Worm (Caenorhabditis elegans) whole organism, L4 larva: ENCODE data around the gene str-64.
A peak's percentile ranks its signal among the peaks of the same experiment; 100 is the strongest.

Experiments used
- F49E8.2 ChIP-seq: sonication (generic microtip); optimal IDR thresholded peaks from 2 replicates; lab custom pipeline; 2016; ENCODE audit warnings: missing compliant biosample characterization, mild to moderate bottlenecking, missing genetic modification characterization, borderline replicate concordance
- R02D3.7 ChIP-seq: fragments of 150-350 bp; sonication (generic microtip); optimal IDR thresholded peaks from 3 replicates; lab custom pipeline; 2014; ENCODE audit warnings: missing biosample characterization, missing genetic modification characterization
- T20F7.1 ChIP-seq: fragments of 200-800 bp; sonication (Bioruptor generic); optimal IDR thresholded peaks from 2 replicates; lab custom pipeline; 2018; ENCODE audit warnings: mild to moderate bottlenecking, missing genetic modification characterization, missing compliant biosample characterization
- Y105C5A.15 ChIP-seq: fragments of 200-800 bp; sonication (Bioruptor generic); IDR thresholded peaks from 2 replicates; pipeline ENCODE4 v1.3.6; 2022; ENCODE audit warnings: missing genetic modification characterization, missing compliant biosample characterization
- Y5F2A.4 ChIP-seq: fragments of 200-800 bp; sonication (Bioruptor generic); optimal IDR thresholded peaks from 2 replicates; lab custom pipeline; 2018; ENCODE audit warnings: mild to moderate bottlenecking, missing genetic modification characterization, missing compliant biosample characterization
- Y75B8A.6 ChIP-seq: fragments of 200-800 bp; sonication (Bioruptor generic); IDR thresholded peaks from 2 replicates; pipeline ENCODE4 v1.3.6; 2022; ENCODE audit warnings: missing genetic modification reagents, missing genetic modification characterization, missing compliant biosample characterization
- ZK337.2 ChIP-seq: fragments of 200-800 bp; sonication (Bioruptor generic); IDR thresholded peaks from 2 replicates; pipeline ENCODE4 v1.3.6; 2022; ENCODE audit warnings: missing genetic modification reagents, missing genetic modification characterization, missing compliant biosample characterization
- aha-1 ChIP-seq: fragments of 150-350 bp; peaks from one replicate; lab custom pipeline; 2014; ENCODE audit warnings: missing biosample characterization, missing genetic modification characterization
- aly-2 ChIP-seq: sonication (generic microtip); optimal IDR thresholded peaks from 2 replicates; lab custom pipeline; 2018; ENCODE audit warnings: missing biosample characterization, missing genetic modification characterization
- ama-1 ChIP-seq: fragments of 150-350 bp; optimal IDR thresholded peaks from 2 replicates; lab custom pipeline; 2014; ENCODE audit warnings: inconsistent platforms, mixed read lengths
- arid-1 ChIP-seq: fragments of 200-800 bp; sonication (Bioruptor generic); conservative IDR thresholded peaks from 2 replicates; pipeline ENCODE4 v1.3.6; 2022; ENCODE audit warnings: missing genetic modification reagents, missing genetic modification characterization, missing compliant biosample characterization
- attf-4 ChIP-seq: sonication (generic microtip); optimal IDR thresholded peaks from 3 replicates; lab custom pipeline; 2017; ENCODE audit warnings: missing biosample characterization, missing genetic modification characterization
- ceh-62 ChIP-seq: sonication (generic microtip); optimal IDR thresholded peaks from 2 replicates; lab custom pipeline; 2017; ENCODE audit warnings: missing biosample characterization, missing genetic modification characterization
- daf-12 ChIP-seq: fragments of 150-350 bp; optimal IDR thresholded peaks from 2 replicates; lab custom pipeline; 2014; ENCODE audit warnings: missing biosample characterization, missing genetic modification reagents, missing genetic modification characterization
- daf-16 ChIP-seq, 3 experiments: sonication (generic microtip); optimal IDR thresholded peaks; 2 replicates each; lab custom pipeline; 2016 to 2017; ENCODE audit warnings: missing genetic modification characterization in 3 of 3, missing genetic modification reagents in 3 of 3, mild to moderate bottlenecking in 2 of 3, missing compliant biosample characterization in 2 of 3, missing biosample characterization in 1 of 3, moderate library complexity in 1 of 3
- dpl-1 ChIP-seq: fragments of 150-350 bp; optimal IDR thresholded peaks from 2 replicates; lab custom pipeline; 2014; ENCODE audit warnings: missing biosample characterization, missing genetic modification reagents, missing genetic modification characterization
- egl-27 ChIP-seq: sonication (generic microtip); optimal IDR thresholded peaks from 3 replicates; lab custom pipeline; 2017; ENCODE audit warnings: missing biosample characterization, missing genetic modification reagents, missing genetic modification characterization
- hif-1 ChIP-seq, 2 experiments: sonication (generic microtip); optimal IDR thresholded peaks; 2 replicates each; lab custom pipeline; 2016 to 2017; ENCODE audit warnings: missing compliant biosample characterization in 2 of 2, missing genetic modification characterization in 2 of 2, missing genetic modification reagents in 2 of 2, missing genotype in 2 of 2, mild to moderate bottlenecking in 1 of 2
- hlh-11 ChIP-seq: fragments of 200-800 bp; sonication (Bioruptor generic); optimal IDR thresholded peaks from 2 replicates; lab custom pipeline; 2018; ENCODE audit warnings: mild to moderate bottlenecking, missing genetic modification characterization, missing compliant biosample characterization
- hlh-30 ChIP-seq: sonication (generic microtip); optimal IDR thresholded peaks from 2 replicates; lab custom pipeline; 2017; ENCODE audit warnings: antibody characterized with exemption, mild to moderate bottlenecking, missing genetic modification characterization, missing compliant biosample characterization; ENCODE audit not compliant: insufficient read depth
- lin-13 ChIP-seq: fragments of 150-350 bp; optimal IDR thresholded peaks from 2 replicates; lab custom pipeline; 2014; ENCODE audit warnings: missing biosample characterization, missing genetic modification reagents, missing genetic modification characterization
- lin-15B ChIP-seq: fragments of 150-350 bp; sonication (generic microtip); optimal IDR thresholded peaks from 3 replicates; lab custom pipeline; 2014; ENCODE audit warnings: missing biosample characterization, missing genetic modification characterization
- lin-29 ChIP-seq: fragments of 200-800 bp; sonication (Bioruptor generic); IDR thresholded peaks from 2 replicates; pipeline ENCODE4 v1.3.6; 2022; ENCODE audit warnings: missing genetic modification reagents, missing genetic modification characterization, missing compliant biosample characterization
- lsy-2 ChIP-seq, 2 experiments: fragments of 150-350 bp in 1 of 2; sonication (generic microtip) in 1 of 2; optimal IDR thresholded peaks; 2 replicates each; lab custom pipeline; 2014 to 2017; ENCODE audit warnings: missing biosample characterization in 2 of 2, missing genetic modification characterization in 2 of 2
- mdt-29 ChIP-seq: fragments of 200-800 bp; sonication (Bioruptor generic); IDR thresholded peaks from 2 replicates; pipeline ENCODE4 v1.3.6; 2022; ENCODE audit warnings: missing genetic modification reagents, missing genetic modification characterization, missing compliant biosample characterization
- mxl-2 ChIP-seq: fragments of 200-800 bp; sonication (Bioruptor generic); conservative IDR thresholded peaks from 2 replicates; pipeline ENCODE4 v1.3.6; 2022; ENCODE audit warnings: missing genetic modification reagents, missing genetic modification characterization, missing compliant biosample characterization
- nhr-111 ChIP-seq: fragments of 200-800 bp; sonication (Bioruptor generic); optimal IDR thresholded peaks from 2 replicates; lab custom pipeline; 2018; ENCODE audit warnings: mild to moderate bottlenecking, missing genetic modification characterization, missing compliant biosample characterization
- nhr-25 ChIP-seq: sonication (generic microtip); optimal IDR thresholded peaks from 2 replicates; lab custom pipeline; 2017; ENCODE audit warnings: missing genetic modification characterization, mild to moderate bottlenecking, missing compliant biosample characterization, antibody characterized with exemption, moderate library complexity, borderline replicate concordance; ENCODE audit not compliant: insufficient read depth
- pqm-1 ChIP-seq: sonication (generic microtip); optimal IDR thresholded peaks from 2 replicates; lab custom pipeline; 2017; ENCODE audit warnings: missing biosample characterization, missing genetic modification characterization
- rbr-2 ChIP-seq: sonication (generic microtip); optimal IDR thresholded peaks from 2 replicates; lab custom pipeline; 2016; ENCODE audit warnings: missing genotype, missing genetic modification characterization, missing compliant biosample characterization
- sdz-12 ChIP-seq: fragments of 200-800 bp; sonication (Bioruptor generic); optimal IDR thresholded peaks from 2 replicates; lab custom pipeline; 2018; ENCODE audit warnings: mild to moderate bottlenecking, missing genetic modification characterization, missing compliant biosample characterization
- set-16 ChIP-seq: fragments of 200-800 bp; sonication (Bioruptor generic); IDR thresholded peaks from 2 replicates; pipeline ENCODE4 v1.3.6; 2022; ENCODE audit warnings: missing genetic modification reagents, missing genetic modification characterization, missing compliant biosample characterization
- spr-3 ChIP-seq: fragments of 200-800 bp; sonication (Bioruptor generic); optimal IDR thresholded peaks from 2 replicates; lab custom pipeline; 2018; ENCODE audit warnings: mild to moderate bottlenecking, missing genetic modification characterization, missing compliant biosample characterization
- unc-62 ChIP-seq, 3 experiments: fragments of 150-350 bp in 1 of 3; sonication (generic microtip); optimal IDR thresholded peaks in 2 of 3; peaks in 1 of 3; 1 replicate in 1 of 3; 2 replicates in 2 of 3; lab custom pipeline; 2014 to 2017; ENCODE audit warnings: missing biosample characterization in 3 of 3, missing genetic modification characterization in 3 of 3, missing genetic modification reagents in 3 of 3, missing genotype in 1 of 3
- zfp-3 ChIP-seq: fragments of 200-800 bp; sonication (Bioruptor generic); conservative IDR thresholded peaks from 2 replicates; pipeline ENCODE4 v1.3.6; 2022; ENCODE audit warnings: missing genetic modification reagents, missing genetic modification characterization, missing compliant biosample characterization
- zip-11 ChIP-seq: fragments of 200-800 bp; sonication (Bioruptor generic); IDR thresholded peaks from 2 replicates; pipeline ENCODE4 v1.3.6; 2022; ENCODE audit warnings: missing genetic modification characterization, missing compliant biosample characterization
- ztf-11 ChIP-seq: fragments of 150-350 bp; optimal IDR thresholded peaks from 2 replicates; lab custom pipeline; 2014; ENCODE audit warnings: missing biosample characterization, missing genetic modification characterization

Gene str-64

ce11 chrV:3257277-3257676, 25.8 kb upstream of the str-64 start, which contains the start of gene T28A11.22:
T28A11.22 (plus strand) TSS chrV:3257577.
- TF ChIP-seq zfp-3 (GFP tag; lab: Robert Waterston, UW) (no peak), ceh-62 (tag; lab: Kevin White, UChicago) (no peak), Y5F2A.4 (no peak), mxl-2 (GFP tag; lab: Robert Waterston, UW) (no peak)

ce11 chrV:3259168-3259622, 23.9 kb upstream of the str-64 start, which contains the start of gene T28A11.16:
T28A11.16 (minus strand) TSS chrV:3259218.
- TF ChIP-seq hlh-11 (tag; lab: Kevin White, UChicago): peak; percentile 45
- TF ChIP-seq sdz-12 (GFP tag; lab: Kevin White, UChicago): no peak
- peak in 1 of 2 experiments; percentile 80 for TF ChIP-seq daf-16 (GFP tag; optimal IDR thresholded peaks at IDR 0.05; lab: Kevin White, UChicago)
- TF ChIP-seq daf-16 (tag; optimal IDR thresholded peaks at IDR 0.05; lab: Kevin White, UChicago): no peak
- no peak for TF ChIP-seq F49E8.2
- TF ChIP-seq hlh-30 (tag; lab: Kevin White, UChicago): no peak
- TF ChIP-seq aha-1: peak; percentile 70

- TF ChIP-seq ama-1 (lab: Kevin White, UChicago): no peak
- TF ChIP-seq mdt-29 (GFP tag; lab: Robert Waterston, UW): no peak
- no peak for TF ChIP-seq lin-29 (GFP tag; lab: Robert Waterston, UW)
- TF ChIP-seq nhr-111 (GFP tag; lab: Kevin White, UChicago): no peak
- no peak for TF ChIP-seq dpl-1 (GFP tag; lab: Kevin White, UChicago)
- TF ChIP-seq R02D3.7 (tag; lab: Kevin White, UChicago): no peak
- no peak for TF ChIP-seq unc-62 (GFP tag; optimal IDR thresholded peaks at IDR 0.05 in 1 of 2; lab: Kevin White, UChicago)
- no peak for TF ChIP-seq unc-62 (tag; optimal IDR thresholded peaks at IDR 0.05; lab: Kevin White, UChicago)
- no peak for TF ChIP-seq arid-1 (GFP tag; lab: Robert Waterston, UW)
- TF ChIP-seq egl-27 (tag; lab: Kevin White, UChicago): no peak
- no peak for TF ChIP-seq attf-4 (tag; lab: Kevin White, UChicago)
- TF ChIP-seq F49E8.2: no peak
- no peak for TF ChIP-seq ZK337.2 (GFP tag; lab: Robert Waterston, UW)
- no peak for TF ChIP-seq daf-12 (tag; lab: Kevin White, UChicago)
- no peak for TF ChIP-seq aha-1
- no peak for TF ChIP-seq lin-15B (tag; lab: Kevin White, UChicago)
- no peak for TF ChIP-seq zfp-3 (GFP tag; lab: Robert Waterston, UW)
- TF ChIP-seq hif-1 (tag; optimal IDR thresholded peaks at IDR 0.05; lab: Kevin White, UChicago): no peak
- no peak for TF ChIP-seq hlh-30 (tag; lab: Kevin White, UChicago)
Measured at ce11 chrV:3260075-3260474, 23.0 kb upstream of the str-64 start, which contains the start of gene srbc-5. srbc-5 (plus strand) TSS chrV:3260375.

ce11 chrV:3266189-3266588, 16.9 kb upstream of the str-64 start, which contains the start of gene T28A11.17:
T28A11.17 (minus strand) TSS chrV:3266289.
- TF ChIP-seq ztf-11: no peak
- no peak for TF ChIP-seq lin-13 (GFP tag; lab: Kevin White, UChicago)
- TF ChIP-seq sdz-12 (GFP tag; lab: Kevin White, UChicago): no peak
- no peak for TF ChIP-seq rbr-2 (tag; lab: Kevin White, UChicago)
- no peak for TF ChIP-seq lsy-2 (tag; optimal IDR thresholded peaks at IDR 0.05; lab: Kevin White, UChicago)
- no peak for TF ChIP-seq spr-3 (GFP tag; lab: Kevin White, UChicago)
- TF ChIP-seq nhr-25 (tag; lab: Kevin White, UChicago): no peak
- no peak for TF ChIP-seq zip-11
- TF ChIP-seq T20F7.1 (GFP tag; lab: Kevin White, UChicago): no peak
- no peak for TF ChIP-seq set-16 (GFP tag; lab: Robert Waterston, UW)
- no peak for TF ChIP-seq unc-62 (GFP tag; optimal IDR thresholded peaks at IDR 0.05 in 1 of 2; lab: Kevin White, UChicago)
- TF ChIP-seq unc-62 (tag; optimal IDR thresholded peaks at IDR 0.05; lab: Kevin White, UChicago): no peak
- TF ChIP-seq Y5F2A.4: no peak
- no peak for TF ChIP-seq pqm-1 (tag; lab: Kevin White, UChicago)
- no peak for TF ChIP-seq mxl-2 (GFP tag; lab: Robert Waterston, UW)
- TF ChIP-seq Y105C5A.15: no peak
- no peak for TF ChIP-seq aly-2 (tag; lab: Kevin White, UChicago)
- TF ChIP-seq Y75B8A.6 (GFP tag; lab: Robert Waterston, UW): no peak
